Fruit fly (Drosophila melanogaster): ENCODE data around the gene croc.

The croc gene

dm6 chr3L:21496502-21496864, 20.2 kb upstream of the croc start:
- TF ChIP-seq noc (tag; optimal IDR thresholded peaks at IDR 0.05): no peak

- no peak for TF ChIP-seq noc (tag; optimal IDR thresholded peaks at IDR 0.05)
These were observed 16.5 kb upstream of the croc start, which contains the start of the genes CG7202 and CG7519 for dm6 chr3L:21492723-21493316. Gene CG7202, minus strand, starts transcription at chr3L:21492773. Gene CG7519, plus strand, starts transcription at chr3L:21493083.

dm6 chr3L:21490486-21490885, 14.2 kb upstream of the croc start, which contains the start of gene Neu2:
Gene Neu2, minus strand, starts transcription at chr3L:21490586.
- TF ChIP-seq noc (tag; optimal IDR thresholded peaks at IDR 0.05): no peak

- TF ChIP-seq noc (tag; optimal IDR thresholded peaks at IDR 0.05): no peak
These were observed 7.6 kb upstream of the croc start for dm6 chr3L:21483837-21484236.

- no peak for TF ChIP-seq noc (tag; optimal IDR thresholded peaks at IDR 0.05)
These were observed 5.8 kb upstream of the croc start for dm6 chr3L:21482100-21482499.

- TF ChIP-seq noc (tag; optimal IDR thresholded peaks at IDR 0.05): no peak
These were observed 3.4 kb upstream of the croc start for dm6 chr3L:21479636-21480035.

dm6 chr3L:21477866-21478265, 1.6 kb upstream of the croc start:
- TF ChIP-seq noc (tag; optimal IDR thresholded peaks at IDR 0.05): no peak

dm6 chr3L:21471895-21472294, 4.4 kb downstream of the croc start:
- TF ChIP-seq noc (tag; optimal IDR thresholded peaks at IDR 0.05): no peak

- no peak for TF ChIP-seq noc (tag; optimal IDR thresholded peaks at IDR 0.05)
These were observed 10.8 kb downstream of the croc start for dm6 chr3L:21465261-21466112.

dm6 chr3L:21464240-21464639, 12.0 kb downstream of the croc start:
- TF ChIP-seq noc (tag; optimal IDR thresholded peaks at IDR 0.05): no peak

dm6 chr3L:21462860-21463259, 13.4 kb downstream of the croc start:
- TF ChIP-seq noc (tag; optimal IDR thresholded peaks at IDR 0.05): no peak

dm6 chr3L:21460149-21460873, 16.0 kb downstream of the croc start:
- no peak for TF ChIP-seq noc (tag; optimal IDR thresholded peaks at IDR 0.05)

- TF ChIP-seq noc (tag; optimal IDR thresholded peaks at IDR 0.05): no peak
These were observed 17.5 kb downstream of the croc start for dm6 chr3L:21458736-21459135.

- TF ChIP-seq noc (tag; optimal IDR thresholded peaks at IDR 0.05): no peak
These were observed 21.1 kb downstream of the croc start for dm6 chr3L:21455196-21455595.

- TF ChIP-seq noc (tag; optimal IDR thresholded peaks at IDR 0.05): no peak
These were observed 22.7 kb downstream of the croc start for dm6 chr3L:21453623-21454022.

dm6 chr3L:21450486-21450885, 25.8 kb downstream of the croc start:
- TF ChIP-seq noc (tag; optimal IDR thresholded peaks at IDR 0.05): no peak

dm6 chr3L:21449336-21449735, 26.9 kb downstream of the croc start:
- no peak for TF ChIP-seq noc (tag; optimal IDR thresholded peaks at IDR 0.05)

Data from whole organism, larva.